Fruit fly (Drosophila melanogaster) Kc167 (cell line): Measurements from ENCODE around the gene janB.

Experiments
- Myc ChIP-seq: fragments of >200 bp; optimal IDR thresholded peaks from 2 replicates; lab custom pipeline; 2017; ENCODE audit warnings: missing external identifiers
- Sin3A ChIP-seq: fragments of >200 bp; optimal IDR thresholded peaks from 2 replicates; lab custom pipeline; 2018; ENCODE audit warnings: missing external identifiers
- h ChIP-seq: fragments of >200 bp; optimal IDR thresholded peaks from 3 replicates; lab custom pipeline; 2018; ENCODE audit warnings: missing external identifiers
- insv ChIP-seq: fragments of >200 bp; optimal IDR thresholded peaks from 3 replicates; lab custom pipeline; 2018; ENCODE audit warnings: missing external identifiers
- psq ChIP-seq: fragments of >200 bp; optimal IDR thresholded peaks from 2 replicates; lab custom pipeline; 2017; ENCODE audit warnings: missing external identifiers

DNA sequence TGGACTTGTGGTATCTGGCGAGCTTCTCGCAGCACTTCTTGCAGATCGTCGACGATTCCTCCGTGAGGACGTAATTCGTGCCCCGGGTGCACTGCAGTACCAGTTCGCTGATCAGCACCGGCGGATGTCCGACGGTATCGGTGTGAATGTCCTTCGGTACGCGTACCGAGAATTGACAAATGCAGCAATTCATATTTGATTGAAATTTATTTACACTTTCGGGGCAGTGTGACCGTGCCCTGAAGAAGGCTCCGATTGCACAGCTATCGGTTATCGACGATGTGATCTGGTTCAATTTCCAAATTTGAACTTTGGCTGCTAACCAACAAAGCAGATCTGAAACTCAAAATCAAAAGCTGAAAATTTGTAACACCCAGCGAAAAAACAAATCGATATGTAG is 1.9 kb downstream of the janB start, which contains the start of gene ZIPIC:
- TF ChIP-seq h (lab: Kevin White, UChicago) (no peak), Sin3A (lab: Kevin White, UChicago) (no peak), Myc (lab: Kevin White, UChicago) (no peak), psq (lab: Kevin White, UChicago) (no peak), insv (lab: Kevin White, UChicago) (no peak)
